Fruit fly (Drosophila melanogaster) whole organism, wandering third instar larva: ENCODE data around the gene atilla.

Experiments
- CG32264 ChIP-seq: fragments of 200-800 bp; sonication (Bioruptor generic); optimal IDR thresholded peaks from 2 replicates; lab custom pipeline; 2016; ENCODE audit warnings: missing biosample characterization, missing genetic modification characterization
- CG9705 ChIP-seq: fragments of 200-800 bp; sonication (Bioruptor generic); optimal IDR thresholded peaks from 2 replicates; lab custom pipeline; 2018; ENCODE audit warnings: missing biosample characterization, mild to moderate bottlenecking, missing genetic modification characterization
- CrebA ChIP-seq: fragments of 200-800 bp; sonication (Bioruptor generic); optimal IDR thresholded peaks from 2 replicates; lab custom pipeline; 2016; ENCODE audit warnings: missing biosample characterization, mild to moderate bottlenecking, missing genetic modification characterization, borderline replicate concordance
- Dfd ChIP-seq: fragments of >200 bp; optimal IDR thresholded peaks from 2 replicates; lab custom pipeline; 2017; ENCODE audit warnings: missing biosample characterization, missing genetic modification characterization
- Dif ChIP-seq: fragments of 200-275, 200-300 bp; sonication (Bioruptor generic); optimal IDR thresholded peaks from 2 replicates; lab custom pipeline; 2018; ENCODE audit warnings: missing biosample characterization, missing genetic modification characterization; ENCODE audit not compliant: partially characterized antibody
- GATAd ChIP-seq: sonication (Bioruptor generic); optimal IDR thresholded peaks from 2 replicates; lab custom pipeline; 2016; ENCODE audit warnings: missing biosample characterization, missing genetic modification characterization
- HLH106 ChIP-seq: fragments of 200-800 bp; optimal IDR thresholded peaks from 3 replicates; lab custom pipeline; 2019; ENCODE audit warnings: missing biosample characterization, mild to moderate bottlenecking, missing genetic modification characterization, moderate library complexity
- Hnf4 ChIP-seq: fragments of 200-800 bp; sonication (Bioruptor generic); optimal IDR thresholded peaks from 2 replicates; lab custom pipeline; 2016; ENCODE audit warnings: missing biosample characterization, mild to moderate bottlenecking, missing genetic modification characterization
- Hr83 ChIP-seq: fragments of 200-300 bp; sonication (Bioruptor generic); optimal IDR thresholded peaks from 2 replicates; lab custom pipeline; 2016; ENCODE audit warnings: missing biosample characterization, mild to moderate bottlenecking, missing genetic modification characterization, moderate library complexity; ENCODE audit not compliant: poor library complexity, severe bottlenecking
- Mio ChIP-seq: sonication (Bioruptor generic); optimal IDR thresholded peaks from 2 replicates; lab custom pipeline; 2016; ENCODE audit warnings: missing biosample characterization, missing genetic modification characterization
- Myc ChIP-seq: fragments of >200 bp; optimal IDR thresholded peaks from 2 replicates; lab custom pipeline; 2017
- N ChIP-seq: fragments of >200 bp; optimal IDR thresholded peaks from 2 replicates; lab custom pipeline; 2018; ENCODE audit warnings: missing biosample characterization, missing external identifiers, missing genetic modification characterization
- Sp1 ChIP-seq: fragments of 200-800 bp; sonication (Bioruptor generic); optimal IDR thresholded peaks from 3 replicates; lab custom pipeline; 2019; ENCODE audit warnings: missing biosample characterization, mild to moderate bottlenecking, missing genetic modification characterization, moderate library complexity
- br ChIP-seq: fragments of 200-800 bp; sonication (Bioruptor generic); optimal IDR thresholded peaks from 2 replicates; lab custom pipeline; 2016; ENCODE audit warnings: missing biosample characterization, missing genetic modification characterization
- brk ChIP-seq: fragments of 200-800 bp; sonication (Bioruptor generic); optimal IDR thresholded peaks from 2 replicates; lab custom pipeline; 2016; ENCODE audit warnings: missing biosample characterization, mild to moderate bottlenecking, missing genetic modification characterization
- dsf ChIP-seq: sonication (Bioruptor generic); optimal IDR thresholded peaks from 2 replicates; lab custom pipeline; 2016; ENCODE audit warnings: missing biosample characterization, missing genetic modification characterization, borderline replicate concordance
- ey ChIP-seq: fragments of 200-800 bp; sonication (Bioruptor generic); optimal IDR thresholded peaks from 2 replicates; lab custom pipeline; 2016; ENCODE audit warnings: missing biosample characterization, missing genetic modification characterization
- foxo ChIP-seq, 2 experiments: fragments of 200-800 bp; sonication (Bioruptor generic); optimal IDR thresholded peaks; 2 replicates in 1 of 2; 3 replicates in 1 of 2; lab custom pipeline; 2016 to 2017; ENCODE audit warnings: missing biosample characterization in 2 of 2, missing genetic modification characterization in 2 of 2
- fru ChIP-seq: fragments of 200-800 bp; sonication (Bioruptor generic); optimal IDR thresholded peaks from 3 replicates; lab custom pipeline; 2016; ENCODE audit warnings: missing biosample characterization, mild to moderate bottlenecking, missing genetic modification characterization
- h ChIP-seq: fragments of 200-800 bp; sonication (Bioruptor generic); optimal IDR thresholded peaks from 3 replicates; lab custom pipeline; 2016; ENCODE audit warnings: missing biosample characterization, mild to moderate bottlenecking, missing genetic modification characterization
- jim ChIP-seq: fragments of 175-275, 200-325 bp; sonication (Bioruptor generic); optimal IDR thresholded peaks from 2 replicates; lab custom pipeline; 2016; ENCODE audit warnings: missing biosample characterization, mild to moderate bottlenecking, missing genetic modification characterization
- lola ChIP-seq: fragments of >200 bp; optimal IDR thresholded peaks from 2 replicates; lab custom pipeline; 2017; ENCODE audit warnings: missing biosample characterization, missing genetic modification characterization
- psq ChIP-seq: fragments of 200-800 bp; sonication (Bioruptor generic); optimal IDR thresholded peaks from 3 replicates; lab custom pipeline; 2017; ENCODE audit warnings: missing biosample characterization, mild to moderate bottlenecking, missing genetic modification characterization, moderate library complexity
- rgr ChIP-seq: fragments of 200-800 bp; sonication (Bioruptor generic); optimal IDR thresholded peaks from 3 replicates; lab custom pipeline; 2016; ENCODE audit warnings: missing biosample characterization, mild to moderate bottlenecking, missing genetic modification characterization
- sage ChIP-seq: fragments of 200-800 bp; sonication (Bioruptor generic); optimal IDR thresholded peaks from 2 replicates; lab custom pipeline; 2016; ENCODE audit warnings: missing biosample characterization, mild to moderate bottlenecking, missing genetic modification characterization
- sv ChIP-seq: fragments of 200-800 bp; sonication (Bioruptor generic); optimal IDR thresholded peaks from 3 replicates; lab custom pipeline; 2016; ENCODE audit warnings: missing biosample characterization, missing genetic modification characterization
- tai ChIP-seq: sonication (Bioruptor generic); optimal IDR thresholded peaks from 2 replicates; lab custom pipeline; 2016; ENCODE audit warnings: missing biosample characterization, missing genetic modification characterization
- usp ChIP-seq: fragments of >200 bp; optimal IDR thresholded peaks from 2 replicates; lab custom pipeline; 2017; ENCODE audit warnings: missing biosample characterization, missing genetic modification characterization
- woc ChIP-seq: sonication (Bioruptor generic); optimal IDR thresholded peaks from 2 replicates; lab custom pipeline; 2016; ENCODE audit warnings: missing biosample characterization, mild to moderate bottlenecking, missing genetic modification characterization

atilla gene

dm6 chr2L:12192978-12193377 lies 15.3 kb upstream of the atilla start (continued):
- TF ChIP-seq CG32264 (GFP tag; lab: Kevin White, UChicago) (no peak), h (GFP tag; lab: Kevin White, UChicago) (peak; percentile 34), dsf (GFP tag; lab: Kevin White, UChicago) (no peak)

- TF ChIP-seq psq (GFP tag; lab: Kevin White, UChicago), result no peak
- no peak for TF ChIP-seq br (GFP tag; lab: Kevin White, UChicago)
- no peak for TF ChIP-seq Dif (GFP tag; lab: Kevin White, UChicago)
- TF ChIP-seq dsf (GFP tag; lab: Kevin White, UChicago), result no peak
These were observed 3.1 kb downstream of the atilla start, which contains the start of gene bru1 for dm6 chr2L:12174493-12175129. Gene bru1, plus strand, starts transcription at chr2L:12175004.

- no peak for TF ChIP-seq Hnf4 (GFP tag; lab: Kevin White, UChicago)
- no peak for TF ChIP-seq Myc (lab: Kevin White, UChicago)
- TF ChIP-seq Mio (GFP tag; lab: Kevin White, UChicago), result no peak
- no peak for TF ChIP-seq ey (GFP tag; lab: Kevin White, UChicago)
- TF ChIP-seq brk (GFP tag; lab: Kevin White, UChicago), result no peak
- TF ChIP-seq psq (GFP tag; lab: Kevin White, UChicago), result no peak
- no peak for TF ChIP-seq GATAd (GFP tag; lab: Kevin White, UChicago)
- TF ChIP-seq Hr83 (GFP tag; lab: Kevin White, UChicago), result no peak
- no peak for TF ChIP-seq CG9705
- TF ChIP-seq CG32264 (GFP tag; lab: Kevin White, UChicago), result no peak
- no peak for TF ChIP-seq lola (GFP tag; lab: Kevin White, UChicago)
- TF ChIP-seq rgr (GFP tag; lab: Kevin White, UChicago), result no peak
- TF ChIP-seq woc, result no peak
- TF ChIP-seq Dfd, result no peak
- no peak for TF ChIP-seq fru
These were observed 5.0 kb downstream of the atilla start, which contains the start of the genes CG6583 and crok for dm6 chr2L:12172536-12173234. Gene CG6583, minus strand, starts transcription at chr2L:12172586. Gene crok, plus strand, starts transcription at chr2L:12172981.

dm6 chr2L:12170250-12170649 lies 7.4 kb downstream of the atilla start, which contains the start of gene CG17217:
Gene CG17217, plus strand, starts transcription at chr2L:12170550.
- TF ChIP-seq rgr (GFP tag; lab: Kevin White, UChicago), result no peak
- TF ChIP-seq lola (GFP tag; lab: Kevin White, UChicago), result no peak
- TF ChIP-seq N (GFP tag; lab: Kevin White, UChicago), result no peak
- no peak for TF ChIP-seq foxo (GFP tag; optimal IDR thresholded peaks at IDR 0.05; lab: Kevin White, UChicago)
- TF ChIP-seq CG9705, result no peak

dm6 chr2L:12163941-12164340 lies 13.7 kb downstream of the atilla start, which contains the start of gene ZnT33D:
Gene ZnT33D, plus strand, starts transcription at chr2L:12164241.
- TF ChIP-seq usp (GFP tag; lab: Kevin White, UChicago) (no peak), sage (GFP tag; lab: Kevin White, UChicago) (no peak), woc (no peak), GATAd (GFP tag; lab: Kevin White, UChicago) (no peak), Dfd (no peak), foxo (GFP tag; optimal IDR thresholded peaks at IDR 0.05; lab: Kevin White, UChicago) (no peak), Myc (lab: Kevin White, UChicago) (no peak), dsf (GFP tag; lab: Kevin White, UChicago) (no peak), CrebA (GFP tag; lab: Kevin White, UChicago) (no peak), psq (GFP tag; lab: Kevin White, UChicago) (no peak), tai (GFP tag; lab: Kevin White, UChicago) (no peak), CG9705 (no peak), br (GFP tag; lab: Kevin White, UChicago) (no peak), jim (GFP tag; lab: Kevin White, UChicago) (no peak), lola (GFP tag; lab: Kevin White, UChicago) (no peak), sv (no peak), rgr (GFP tag; lab: Kevin White, UChicago) (no peak), Sp1 (GFP tag; lab: Kevin White, UChicago) (no peak), HLH106 (tag; lab: Kevin White, UChicago) (no peak)
